Fruit fly (Drosophila melanogaster): ENCODE data around the gene CG15369.

DNA sequence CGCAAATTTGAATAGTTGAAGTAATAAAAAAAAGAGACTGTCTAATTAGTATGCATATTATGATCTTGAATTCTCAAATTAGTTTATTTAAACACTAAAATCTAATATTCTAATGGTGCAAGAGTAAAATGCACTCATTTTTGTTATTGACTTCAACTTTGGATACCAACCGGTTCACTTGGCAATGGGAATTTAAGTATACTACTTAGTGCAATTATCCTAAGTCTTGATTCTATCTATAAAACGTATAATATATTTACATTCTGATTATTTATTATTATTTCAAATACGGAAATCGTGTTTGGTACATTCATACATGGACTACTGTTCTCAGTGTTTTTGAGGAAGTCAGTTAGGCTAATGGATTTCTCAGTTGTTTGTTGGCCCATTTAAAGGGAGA lies 10.2 kb downstream of the CG15369 start, which contains the start of gene Gr8a:
- TF ChIP-seq EcR (GFP tag; optimal IDR thresholded peaks at IDR 0.05) (no peak), CG14655 (GFP tag; optimal IDR thresholded peaks at IDR 0.05) (no peak), CG13204 (GFP tag; optimal IDR thresholded peaks at IDR 0.05) (no peak), Pif1B (GFP tag; optimal IDR thresholded peaks at IDR 0.05) (no peak)

Data from whole organism, pupa.